Fruit fly (Drosophila melanogaster): ENCODE measurements around the gene CG14238.
A peak's percentile ranks its signal among the peaks of the same experiment; 100 is the strongest.

The CG14238 gene

DNA sequence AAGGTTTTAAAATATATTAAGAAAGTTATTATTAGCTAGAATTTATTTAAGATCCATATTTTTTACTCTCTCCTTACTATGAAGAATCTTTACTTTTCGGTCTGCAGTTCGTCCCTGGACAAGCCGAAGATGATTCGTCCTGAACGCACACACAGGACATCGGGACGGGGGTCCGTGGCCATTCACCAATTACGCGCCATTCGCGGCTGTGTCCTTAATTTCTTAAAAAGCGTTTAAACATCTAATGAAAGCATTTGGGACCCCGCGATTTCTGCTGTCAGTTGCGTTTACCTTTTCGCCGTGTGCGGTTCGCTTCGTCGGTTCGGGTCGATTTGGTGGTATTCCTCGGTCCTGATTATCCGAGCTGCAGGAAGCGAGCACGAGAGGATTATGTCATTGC lies at the start of gene CG14238:
Gene CG14238, plus strand, starts transcription at position 301 of the 400 bp plus-strand sequence.
- TF ChIP-seq noc (tag; optimal IDR thresholded peaks at IDR 0.05), result no peak

DNA sequence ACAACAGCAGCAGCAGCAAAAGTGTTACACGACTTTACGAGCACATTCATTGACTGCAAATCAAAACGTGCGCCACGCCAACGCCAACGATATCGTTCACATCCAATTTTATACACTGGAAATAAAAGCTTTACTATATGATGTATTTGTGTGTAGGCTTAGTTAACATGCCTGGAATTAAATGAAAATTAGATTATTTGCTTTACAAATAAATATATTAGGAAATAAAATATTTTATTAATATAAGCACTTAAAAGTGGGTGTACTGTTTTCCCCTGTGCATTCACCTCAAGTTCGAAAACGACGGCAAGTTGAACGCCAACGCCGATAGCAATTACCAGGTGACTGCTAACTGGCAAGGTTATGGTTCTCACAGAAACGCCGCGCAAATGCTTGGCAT lies 48.3 kb upstream of the CG14238 start:
- TF ChIP-seq noc (tag; optimal IDR thresholded peaks at IDR 0.05), result no peak

DNA sequence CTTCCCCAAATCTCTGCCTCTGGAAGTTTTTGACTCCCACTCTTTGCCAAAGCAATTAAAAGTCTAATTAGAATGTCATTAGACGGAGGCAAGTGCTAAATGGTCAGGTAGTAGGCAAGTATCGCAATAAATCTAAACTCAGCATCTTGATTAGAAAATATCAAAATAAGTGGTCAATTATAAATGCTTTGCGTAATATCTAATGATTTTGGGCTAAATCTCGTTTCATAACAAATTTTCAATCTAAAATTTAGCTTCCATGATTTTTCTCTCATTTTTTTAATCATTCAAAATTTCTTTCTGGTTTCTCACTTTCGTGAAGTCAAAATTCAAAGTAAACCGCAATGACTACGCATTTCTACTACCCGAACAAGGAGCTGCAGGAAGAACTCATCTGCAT lies 44.3 kb upstream of the CG14238 start, which contains the start of gene Ald2:
Gene Ald2, plus strand, starts transcription at position 301 of the 400 bp plus-strand sequence.
- TF ChIP-seq noc (tag; optimal IDR thresholded peaks at IDR 0.05), result no peak

DNA sequence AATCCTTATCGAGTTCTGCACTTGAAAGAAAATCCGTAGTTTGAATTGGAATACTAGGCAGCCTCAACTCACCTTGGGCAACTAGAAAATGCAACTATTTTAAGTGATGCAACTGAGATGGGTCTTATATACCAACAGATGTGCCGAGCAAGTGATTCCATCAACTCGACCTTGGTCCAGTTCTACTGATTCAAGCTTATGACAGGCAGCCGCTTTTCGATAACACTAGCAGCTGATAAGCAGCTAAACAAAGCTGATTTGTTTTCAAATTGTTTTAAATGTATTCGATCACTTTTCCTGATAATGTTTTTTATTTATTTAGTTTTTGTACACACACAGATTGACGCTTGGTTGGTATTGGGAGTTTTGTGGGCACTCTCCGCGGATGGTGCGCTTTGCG lies 33.0 kb upstream of the CG14238 start, which contains the start of gene CG6503:
Gene CG6503, minus strand, starts transcription at position 101 of the 400 bp plus-strand sequence.
- TF ChIP-seq noc (tag; optimal IDR thresholded peaks at IDR 0.05), result no peak

DNA sequence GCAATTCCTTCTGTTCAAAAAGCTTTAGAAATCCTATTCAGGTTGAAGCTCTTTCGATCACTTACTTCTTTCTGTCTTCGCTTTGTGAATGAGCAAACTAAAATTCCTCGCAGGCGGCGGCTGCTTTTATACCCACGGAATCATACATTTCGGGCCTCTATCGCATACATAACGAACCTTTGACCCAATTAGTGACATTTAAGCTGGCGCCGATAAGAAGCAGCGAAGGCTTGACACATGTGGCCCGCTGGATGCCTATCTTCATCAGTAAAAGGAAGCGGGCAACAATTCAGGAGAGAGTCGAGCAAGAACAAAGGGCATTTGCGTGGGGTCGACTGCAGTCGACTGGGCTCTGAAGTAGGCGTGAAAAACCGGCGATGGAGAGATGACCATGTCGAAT lies 32.4 kb upstream of the CG14238 start, which contains the start of gene CG34291:
Gene CG34291, minus strand, starts transcription at position 101 of the 400 bp plus-strand sequence.
- TF ChIP-seq noc (tag; optimal IDR thresholded peaks at IDR 0.05), result no peak

DNA sequence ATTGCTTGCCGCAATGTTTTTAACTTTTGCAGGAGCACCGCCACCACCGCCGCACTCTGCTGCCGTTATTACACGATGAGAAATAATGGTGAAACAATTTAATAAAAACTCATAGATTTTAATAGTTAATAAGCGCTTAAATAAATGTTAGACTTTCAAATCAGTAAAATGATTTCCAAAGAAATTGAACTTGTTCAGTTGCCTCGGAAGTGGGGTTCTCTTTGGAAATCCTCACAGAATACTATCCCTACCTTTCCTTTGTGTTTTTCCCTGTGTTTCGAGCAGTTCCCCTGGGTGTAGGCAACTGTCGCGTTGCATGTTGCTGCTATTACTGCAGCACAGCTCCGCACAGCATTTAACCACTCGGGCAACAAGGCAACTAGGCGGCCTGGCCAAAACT lies 29.8 kb upstream of the CG14238 start:
- no peak for TF ChIP-seq noc (tag; optimal IDR thresholded peaks at IDR 0.05)

DNA sequence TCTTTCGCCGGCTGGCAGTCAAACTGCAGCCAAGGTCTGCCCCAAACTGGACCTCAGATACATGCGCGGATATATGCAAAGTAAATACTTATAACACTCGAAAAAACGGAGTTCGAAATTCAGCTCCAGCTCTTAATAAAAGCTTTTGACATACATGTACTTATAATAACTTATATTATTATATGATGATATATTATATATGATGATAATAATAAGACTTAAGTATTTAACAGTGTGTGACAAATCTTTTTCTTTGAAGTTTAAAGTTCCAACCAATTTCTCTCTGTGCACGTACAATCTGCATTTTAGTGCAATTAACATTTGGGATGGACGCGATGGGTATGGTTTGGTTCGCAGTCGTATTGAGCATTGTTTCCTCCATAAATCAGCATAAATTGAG lies 28.4 kb upstream of the CG14238 start:
- TF ChIP-seq noc (tag; optimal IDR thresholded peaks at IDR 0.05), result no peak

DNA sequence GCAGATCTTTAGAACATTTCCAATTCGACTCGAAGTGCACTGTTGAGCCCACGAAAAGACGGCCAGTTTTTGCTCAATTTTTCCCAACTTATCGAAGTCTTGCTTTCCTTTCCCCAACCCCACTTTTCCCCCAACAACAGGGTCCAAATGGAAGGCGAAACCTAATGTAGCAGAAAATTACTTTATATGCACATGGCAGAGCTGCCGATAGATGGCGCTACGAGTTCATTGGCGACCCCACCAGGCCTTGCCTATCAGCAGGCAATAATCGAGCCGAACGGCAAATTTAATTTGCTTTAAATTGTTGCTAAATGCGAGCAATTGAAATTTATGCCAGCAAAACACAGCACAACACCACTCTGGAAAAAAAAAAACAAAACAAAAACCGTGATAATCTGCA lies 25.5 kb upstream of the CG14238 start:
- no peak for TF ChIP-seq noc (tag; optimal IDR thresholded peaks at IDR 0.05)

DNA sequence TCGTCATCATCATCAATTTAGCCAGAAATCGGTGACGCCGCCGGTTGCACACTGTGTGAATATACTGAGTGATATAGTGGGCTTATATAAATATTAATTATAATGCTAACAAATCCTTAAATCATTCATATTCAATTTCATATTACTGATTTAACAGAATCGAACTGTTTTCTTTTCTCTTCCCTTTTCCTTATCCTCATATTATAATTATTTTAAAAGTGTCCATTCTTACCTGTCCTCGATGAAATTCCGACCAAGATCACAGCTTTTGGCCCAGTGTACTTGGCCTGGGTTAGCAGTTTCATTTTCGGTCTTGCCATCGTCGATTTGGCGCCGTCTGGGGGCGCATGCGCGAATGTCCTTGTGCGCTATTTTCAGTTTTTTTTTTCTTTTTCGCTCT lies 25.1 kb upstream of the CG14238 start:
- TF ChIP-seq noc (tag; optimal IDR thresholded peaks at IDR 0.05), result no peak

DNA sequence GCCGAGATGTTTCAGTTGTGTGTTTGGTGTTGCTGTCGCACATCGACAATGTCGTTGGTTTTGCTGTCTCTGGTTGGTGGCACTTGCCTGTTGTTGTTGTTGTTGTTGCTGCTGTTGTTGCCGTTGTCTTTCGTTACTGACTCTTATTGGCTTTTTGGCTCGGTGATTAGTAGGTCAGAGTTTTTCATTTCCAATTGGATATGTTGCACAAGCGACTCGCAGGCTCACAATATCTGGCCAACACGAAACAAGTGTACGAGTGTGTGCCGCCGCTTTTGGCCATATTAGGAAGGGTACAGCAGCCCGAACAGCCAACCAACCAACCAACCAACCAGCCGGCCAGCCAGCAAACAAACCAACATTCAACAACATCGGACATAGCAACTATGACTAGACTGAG lies 24.3 kb upstream of the CG14238 start:
- TF ChIP-seq noc (tag; optimal IDR thresholded peaks at IDR 0.05), result no peak

DNA sequence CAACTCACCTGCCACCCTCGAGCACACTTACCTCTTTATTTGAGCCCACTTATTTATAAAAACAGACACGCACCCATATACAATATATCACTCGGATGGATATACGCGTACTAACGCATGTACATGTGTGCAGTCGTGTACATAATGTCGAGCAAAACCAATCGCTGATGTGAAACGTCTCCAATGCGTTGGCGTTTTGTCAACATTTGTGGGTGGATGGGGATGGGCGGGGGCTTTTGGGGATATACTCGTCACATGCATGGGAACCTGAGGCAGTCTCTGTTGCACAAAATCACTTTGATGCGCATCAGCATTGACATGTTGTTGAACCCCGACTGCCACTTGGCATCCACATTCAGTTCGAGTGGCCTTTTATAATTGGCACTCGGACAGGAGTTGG lies 22.0 kb upstream of the CG14238 start:
- TF ChIP-seq noc (tag; optimal IDR thresholded peaks at IDR 0.05), result no peak

DNA sequence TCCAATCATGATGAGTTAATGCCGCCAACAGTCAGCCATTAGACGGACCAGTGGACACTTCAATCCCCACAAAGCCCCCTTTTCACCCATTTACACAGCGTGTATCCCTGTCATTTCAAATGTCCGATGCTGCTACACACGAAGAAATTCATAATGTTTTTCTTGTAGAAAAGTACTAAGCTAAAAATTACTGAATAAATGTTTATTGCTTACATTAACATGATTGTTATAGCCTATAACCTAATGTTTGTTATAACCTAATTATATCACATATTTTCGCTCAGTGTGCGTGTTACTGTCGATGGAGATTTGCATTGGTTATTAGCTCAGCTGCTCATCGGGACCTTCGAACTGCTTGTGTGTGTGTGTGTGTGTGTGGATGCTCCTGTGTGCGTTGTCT lies 21.5 kb upstream of the CG14238 start:
- no peak for TF ChIP-seq noc (tag; optimal IDR thresholded peaks at IDR 0.05)

DNA sequence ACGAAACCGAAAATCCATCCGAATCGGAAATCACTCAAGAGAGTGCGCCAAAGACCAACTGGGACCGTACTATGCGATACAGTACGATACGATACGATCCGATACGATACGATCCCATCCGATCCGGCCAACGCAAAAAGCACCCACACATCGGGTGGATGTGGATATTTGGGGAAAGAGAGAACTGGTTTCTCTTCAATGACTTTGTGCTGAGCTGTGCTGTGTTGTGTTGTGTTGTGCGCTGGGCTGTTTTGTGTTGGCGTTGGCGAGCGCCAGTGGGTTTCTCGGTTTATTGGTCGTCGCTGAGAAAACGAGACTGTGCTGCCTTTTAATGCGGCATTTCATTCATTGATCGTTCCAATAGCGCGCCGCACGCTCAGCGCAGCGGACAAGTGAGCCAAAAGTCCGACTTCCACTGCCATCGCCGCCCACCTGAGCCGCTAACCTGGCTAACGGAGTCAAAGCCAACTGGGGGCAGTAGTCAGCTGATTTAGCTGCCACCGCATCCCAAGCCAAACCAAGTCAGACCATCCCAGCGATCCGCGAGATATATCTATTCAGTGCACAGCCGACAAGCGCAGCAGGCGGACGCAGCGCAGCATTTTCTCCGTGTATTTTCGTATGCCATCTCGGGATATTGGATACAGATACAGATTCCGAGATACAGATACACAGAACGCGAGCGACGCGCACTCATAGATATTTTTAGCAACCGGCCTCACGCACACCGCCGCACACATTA lies 17.4 kb upstream of the CG14238 start, which contains the start of gene tx:
Gene tx, plus strand, starts transcription at position 324 of the 742 bp plus-strand sequence.
- TF ChIP-seq noc (tag; optimal IDR thresholded peaks at IDR 0.05), result no peak

DNA sequence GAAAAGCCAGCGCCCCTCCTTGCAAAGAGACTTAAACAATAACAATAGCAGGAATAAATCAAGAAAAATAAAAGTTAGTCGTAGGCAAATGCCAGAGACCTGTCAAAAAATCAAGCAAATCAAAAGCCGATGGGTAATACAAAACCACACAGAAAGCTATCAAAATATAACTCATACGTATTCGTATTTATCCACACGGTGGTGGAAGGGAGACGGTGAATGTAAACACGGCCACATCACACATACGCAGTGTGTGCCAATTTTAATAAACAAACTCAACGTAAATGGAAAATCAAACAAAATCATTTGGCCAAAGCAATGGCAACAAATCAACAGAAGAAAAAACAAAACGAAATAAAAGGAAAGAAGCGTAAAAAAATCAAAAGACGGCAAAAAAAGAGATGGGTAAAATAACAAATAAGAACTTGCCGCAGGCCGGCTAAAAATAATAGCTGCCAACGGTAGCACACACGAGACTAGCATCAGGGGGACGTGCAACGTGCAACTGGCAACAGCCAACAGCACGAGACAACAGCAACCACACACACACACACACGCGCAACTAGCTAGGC lies 15.4 kb upstream of the CG14238 start:
- TF ChIP-seq noc (tag; optimal IDR thresholded peaks at IDR 0.05), result peak; percentile 39

DNA sequence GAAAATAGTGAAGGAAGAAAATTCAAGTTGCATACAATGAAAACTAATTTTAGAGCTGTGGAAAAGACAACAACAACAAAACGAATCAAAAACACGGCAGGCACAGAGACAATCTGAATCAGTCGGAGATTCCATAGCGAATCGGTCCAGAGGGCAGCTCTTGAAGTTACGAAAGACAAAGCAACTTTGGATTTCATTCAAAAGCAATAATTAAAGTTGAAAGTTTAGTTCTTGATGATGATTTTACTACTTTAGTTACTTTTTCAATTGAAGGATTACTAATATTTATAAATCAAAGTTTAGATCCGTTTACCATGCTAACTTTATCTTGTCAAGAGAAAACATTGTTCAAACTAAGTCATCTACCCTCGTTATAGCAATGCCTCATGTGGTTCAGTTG lies 14.7 kb upstream of the CG14238 start:
- no peak for TF ChIP-seq noc (tag; optimal IDR thresholded peaks at IDR 0.05)

DNA sequence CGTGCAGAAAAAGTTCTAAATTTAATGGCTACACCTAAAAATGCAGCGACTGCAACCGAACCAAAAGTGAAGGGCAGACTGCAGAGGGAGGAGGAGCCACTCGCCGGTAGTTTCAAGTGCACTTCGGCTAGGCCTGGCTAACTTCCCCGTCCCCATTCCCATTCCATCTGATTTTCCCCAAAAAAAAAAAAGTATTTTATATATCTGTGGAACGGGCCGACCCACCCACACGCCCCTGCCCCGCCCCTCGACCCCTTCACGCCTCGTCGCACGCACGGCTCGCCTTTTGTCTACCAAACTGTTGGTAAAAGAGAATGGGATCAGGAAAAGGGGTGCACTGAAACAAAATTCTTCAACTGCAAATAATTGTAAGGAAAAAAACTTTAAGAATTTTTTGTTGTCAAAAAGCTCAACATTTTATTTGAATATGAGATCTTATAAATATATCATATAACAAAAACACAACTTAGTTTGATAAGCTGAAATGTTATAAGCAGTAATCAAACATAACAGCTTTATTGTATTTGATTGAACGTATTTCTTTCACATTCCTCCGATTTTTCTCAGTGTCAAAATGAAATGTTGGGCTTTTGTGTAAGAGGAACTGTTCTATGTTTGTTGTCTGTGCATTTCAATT lies 14.1 kb upstream of the CG14238 start:
- TF ChIP-seq noc (tag; optimal IDR thresholded peaks at IDR 0.05), result no peak

DNA sequence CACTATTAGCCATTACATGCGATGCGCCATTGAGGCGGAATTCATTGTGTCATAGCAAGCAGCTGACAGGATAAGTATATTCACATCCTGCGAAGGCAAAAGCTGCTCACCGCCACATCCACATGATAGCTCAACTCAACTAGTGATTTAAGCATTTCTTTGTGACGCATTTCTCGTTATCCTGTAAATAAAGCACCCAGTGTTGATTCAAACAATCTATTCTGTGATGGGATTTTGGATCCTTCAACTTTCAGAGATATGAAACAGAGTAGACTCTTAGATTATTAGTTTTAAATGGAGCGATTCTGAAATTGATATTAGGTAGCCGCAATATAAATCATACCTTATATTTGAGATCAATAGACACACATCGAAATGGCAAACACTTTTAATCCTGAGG lies 9.3 kb upstream of the CG14238 start, which contains the start of gene Hex-t1:
Gene Hex-t1, plus strand, starts transcription at position 301 of the 400 bp plus-strand sequence.
- no peak for TF ChIP-seq noc (tag; optimal IDR thresholded peaks at IDR 0.05)
